Worm (Caenorhabditis elegans) whole organism, midembryonic: ENCODE data around the gene cdgs-1.

Experiments
- cog-1 ChIP-seq: sonication (generic microtip); optimal IDR thresholded peaks from 2 replicates; lab custom pipeline; 2016; ENCODE audit warnings: missing genetic modification characterization, missing compliant biosample characterization
- flt-1 ChIP-seq: fragments of 200-800 bp; sonication (Bioruptor generic); IDR thresholded peaks from 2 replicates; pipeline ENCODE4 v1.3.6; 2022; ENCODE audit warnings: missing genetic modification characterization, missing compliant biosample characterization

ce11 chrIV:7785506-7786065 is 29.9 kb downstream of the cdgs-1 start, which contains the start of gene tag-322:
- TF ChIP-seq cog-1 (tag; lab: Kevin White, UChicago) (peak; percentile 32), flt-1 (no peak)
